Worm (Caenorhabditis elegans) whole organism, L3 larva: ENCODE results near the gene T24D5.2.
"Not testable (repeated sequence)": the region's sequence is repeated elsewhere in the genome, so short reads cannot be mapped to it uniquely, and the experiment has no call there.

Source experiments
- ZK546.5 ChIP-seq: sonication (generic microtip); optimal IDR thresholded peaks from 2 replicates; lab custom pipeline; 2017; ENCODE audit warnings: missing biosample characterization, missing genetic modification characterization
- aly-2 ChIP-seq: fragments of 150-350 bp; optimal IDR thresholded peaks from 2 replicates; lab custom pipeline; 2014; ENCODE audit warnings: missing biosample characterization, missing genetic modification characterization
- ceh-16 ChIP-seq: sonication (generic microtip); optimal IDR thresholded peaks from 2 replicates; lab custom pipeline; 2017; ENCODE audit warnings: missing biosample characterization, missing genetic modification characterization
- ceh-28 ChIP-seq: fragments of 150-350 bp; optimal IDR thresholded peaks from 2 replicates; lab custom pipeline; 2014; ENCODE audit warnings: missing biosample characterization, missing genetic modification reagents, missing genetic modification characterization
- ceh-82 ChIP-seq: fragments of 150-350 bp; optimal IDR thresholded peaks from 2 replicates; lab custom pipeline; 2014; ENCODE audit warnings: missing biosample characterization, missing genetic modification characterization
- ceh-9 ChIP-seq: sonication (generic microtip); optimal IDR thresholded peaks from 2 replicates; lab custom pipeline; 2018; ENCODE audit warnings: missing biosample characterization, missing genetic modification characterization
- egl-27 ChIP-seq: sonication (generic microtip); optimal IDR thresholded peaks from 4 replicates; lab custom pipeline; 2017; ENCODE audit warnings: missing biosample characterization, missing genetic modification reagents, missing genetic modification characterization
- elt-1 ChIP-seq: fragments of 150-350 bp; optimal IDR thresholded peaks from 2 replicates; lab custom pipeline; 2014; ENCODE audit warnings: missing biosample characterization, missing genetic modification characterization
- elt-3 ChIP-seq, 3 experiments: fragments of 150-350 bp in 1 of 3; sonication (generic microtip) in 2 of 3; optimal IDR thresholded peaks; 2 replicates in 2 of 3; 4 replicates in 1 of 3; lab custom pipeline; 2014 to 2017; ENCODE audit warnings: missing biosample characterization in 3 of 3, missing genetic modification characterization in 3 of 3
- fos-1 ChIP-seq: fragments of 150-350 bp; optimal IDR thresholded peaks from 2 replicates; lab custom pipeline; 2014; ENCODE audit warnings: missing biosample characterization, missing genetic modification characterization
- hmg-11 ChIP-seq: sonication (generic microtip); optimal IDR thresholded peaks from 2 replicates; lab custom pipeline; 2016; ENCODE audit warnings: missing genetic modification characterization, missing compliant biosample characterization
- jun-1 ChIP-seq: fragments of 150-350 bp; optimal IDR thresholded peaks from 2 replicates; lab custom pipeline; 2014; ENCODE audit warnings: missing biosample characterization, missing genetic modification reagents, missing genetic modification characterization
- lin-15B ChIP-seq: fragments of 150-350 bp; optimal IDR thresholded peaks from 2 replicates; lab custom pipeline; 2014; ENCODE audit warnings: missing biosample characterization, missing genetic modification characterization
- lin-39 ChIP-seq: fragments of 150-350 bp; optimal IDR thresholded peaks from 2 replicates; lab custom pipeline; 2018; ENCODE audit warnings: missing biosample characterization, missing genetic modification reagents, missing genetic modification characterization
- lsy-12 ChIP-seq: sonication (generic microtip); optimal IDR thresholded peaks from 2 replicates; lab custom pipeline; 2016; ENCODE audit warnings: mild to moderate bottlenecking, missing genetic modification characterization, missing compliant biosample characterization
- mdl-1 ChIP-seq: fragments of 150-350 bp; optimal IDR thresholded peaks from 2 replicates; lab custom pipeline; 2014; ENCODE audit warnings: missing biosample characterization, missing genetic modification characterization
- mml-1 ChIP-seq: fragments of 150-350 bp; sonication (generic microtip); optimal IDR thresholded peaks from 3 replicates; lab custom pipeline; 2014; ENCODE audit warnings: missing biosample characterization, missing genetic modification characterization
- nfya-1 ChIP-seq: sonication (generic microtip); optimal IDR thresholded peaks from 2 replicates; lab custom pipeline; 2017; ENCODE audit warnings: missing genetic modification characterization, mild to moderate bottlenecking, missing compliant biosample characterization, antibody characterized with exemption, moderate library complexity; ENCODE audit not compliant: insufficient read depth
- nhr-11 ChIP-seq: fragments of 150-350 bp; optimal IDR thresholded peaks from 2 replicates; lab custom pipeline; 2014; ENCODE audit warnings: missing biosample characterization, missing genetic modification characterization
- nhr-23 ChIP-seq: fragments of 150-350 bp; optimal IDR thresholded peaks from 2 replicates; lab custom pipeline; 2014; ENCODE audit warnings: missing biosample characterization, missing genetic modification reagents, missing genetic modification characterization
- nhr-25 ChIP-seq: sonication (generic microtip); optimal IDR thresholded peaks from 2 replicates; lab custom pipeline; 2017; ENCODE audit warnings: missing biosample characterization, missing genetic modification characterization
- nhr-43 ChIP-seq: sonication (generic microtip); optimal IDR thresholded peaks from 2 replicates; lab custom pipeline; 2016; ENCODE audit warnings: mild to moderate bottlenecking, missing genetic modification characterization, missing compliant biosample characterization; ENCODE audit not compliant: poor library complexity, severe bottlenecking
- nhr-67 ChIP-seq: fragments of 150-350 bp; optimal IDR thresholded peaks from 2 replicates; lab custom pipeline; 2014; ENCODE audit warnings: missing biosample characterization, missing genetic modification characterization
- nhr-77 ChIP-seq: fragments of 150-350 bp; optimal IDR thresholded peaks from 2 replicates; lab custom pipeline; 2014; ENCODE audit warnings: missing biosample characterization, missing genetic modification characterization
- pha-4 ChIP-seq: fragments of 150-350 bp; optimal IDR thresholded peaks from 2 replicates; lab custom pipeline; 2014; ENCODE audit warnings: missing biosample characterization, missing genetic modification reagents, missing genetic modification characterization
- pqm-1 ChIP-seq: fragments of 150-350 bp; optimal IDR thresholded peaks from 2 replicates; lab custom pipeline; 2017; ENCODE audit warnings: missing biosample characterization, missing genetic modification characterization, inconsistent platforms
- sea-2 ChIP-seq: fragments of 150-350 bp; sonication (generic microtip); optimal IDR thresholded peaks from 4 replicates; lab custom pipeline; 2014; ENCODE audit warnings: missing biosample characterization, missing genetic modification reagents, missing genetic modification characterization
- snpc-4 ChIP-seq: fragments of 150-350 bp; optimal IDR thresholded peaks from 2 replicates; lab custom pipeline; 2014; ENCODE audit warnings: missing biosample characterization, missing genetic modification characterization
- tbx-2 ChIP-seq: sonication (generic microtip); optimal IDR thresholded peaks from 2 replicates; lab custom pipeline; 2016; ENCODE audit warnings: mild to moderate bottlenecking, missing genetic modification characterization, missing compliant biosample characterization
- unc-62 ChIP-seq: fragments of 150-350 bp; sonication (generic microtip); optimal IDR thresholded peaks from 4 replicates; lab custom pipeline; 2014; ENCODE audit warnings: missing biosample characterization, missing genetic modification reagents, missing genetic modification characterization
- zag-1 ChIP-seq: fragments of 150-350 bp; optimal IDR thresholded peaks from 2 replicates; lab custom pipeline; 2014; ENCODE audit warnings: missing biosample characterization, missing genetic modification characterization
- ztf-4 ChIP-seq: fragments of 150-350 bp; optimal IDR thresholded peaks from 2 replicates; lab custom pipeline; 2014; ENCODE audit warnings: missing biosample characterization, missing genetic modification characterization

The T24D5.2 gene

DNA sequence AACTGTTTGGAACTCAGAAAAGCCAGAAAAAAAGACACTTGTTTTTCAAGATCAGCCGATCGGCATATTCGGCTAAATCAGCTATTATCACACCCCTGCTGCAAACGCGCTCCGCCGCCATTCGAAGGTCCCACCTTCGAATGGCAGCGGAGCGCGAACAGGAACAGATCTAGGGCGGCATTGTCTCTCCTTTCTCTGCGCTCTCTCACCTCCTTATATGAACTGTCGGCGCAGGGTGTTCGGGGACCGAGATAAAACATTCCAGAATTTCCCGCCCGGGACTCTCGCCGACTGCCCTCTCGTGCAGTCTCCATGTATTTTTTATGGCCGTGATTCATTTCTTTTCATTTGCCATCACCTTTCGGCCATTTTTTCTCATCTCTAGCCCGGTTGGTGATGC lies 32.2 kb upstream of the T24D5.2 start:
- TF ChIP-seq lin-39 (tag; lab: Kevin White, UChicago), result no peak
- TF ChIP-seq elt-3 (tag; optimal IDR thresholded peaks at IDR 0.05; lab: Kevin White, UChicago), result no peak
- no peak for TF ChIP-seq ceh-9 (tag; lab: Kevin White, UChicago)
- no peak for TF ChIP-seq pqm-1 (tag; lab: Kevin White, UChicago)
- TF ChIP-seq mdl-1 (tag; lab: Kevin White, UChicago), result no peak
- no peak for TF ChIP-seq nhr-11
- TF ChIP-seq nhr-25, result no peak
- TF ChIP-seq egl-27, result no peak
- no peak for TF ChIP-seq ztf-4 (tag; lab: Kevin White, UChicago)
- TF ChIP-seq lin-15B (tag; lab: Kevin White, UChicago), result no peak
- no peak for TF ChIP-seq nhr-77 (tag; lab: Kevin White, UChicago)
- TF ChIP-seq snpc-4 (tag; lab: Kevin White, UChicago), result no peak
- no peak for TF ChIP-seq zag-1
- TF ChIP-seq nhr-43 (tag; lab: Kevin White, UChicago), result no peak

ce11 chrX:12613451-12613850 lies 27.2 kb upstream of the T24D5.2 start, which contains the start of gene R09A8.1:
Gene R09A8.1, plus strand, starts transcription at chrX:12613751.
- not testable (repeated sequence) for TF ChIP-seq nhr-25; lsy-12; nhr-67 (tag; lab: Kevin White, UChicago)

- TF ChIP-seq ceh-16 (tag; lab: Kevin White, UChicago) (no peak), tbx-2 (tag; lab: Kevin White, UChicago) (no peak), elt-1 (no peak), pha-4 (no peak), lin-15B (tag; lab: Kevin White, UChicago) (no peak), hmg-11 (no peak), aly-2 (tag; lab: Kevin White, UChicago) (no peak), ceh-82 (no peak), jun-1 (tag; lab: Kevin White, UChicago) (no peak), mdl-1 (tag; lab: Kevin White, UChicago) (no peak), lin-39 (tag; lab: Kevin White, UChicago) (no peak), ZK546.5 (no peak), elt-3 (tag; optimal IDR thresholded peaks at IDR 0.05; lab: Kevin White, UChicago) (no peak), snpc-4 (tag; lab: Kevin White, UChicago) (no peak), fos-1 (tag; lab: Kevin White, UChicago) (no peak), nhr-25 (no peak), mml-1 (tag; lab: Kevin White, UChicago) (no peak)
These were observed 17.2 kb upstream of the T24D5.2 start, which contains the start of the genes T24D5.6 and R09A8.9 for ce11 chrX:12603322-12603984. Gene T24D5.6, plus strand, starts transcription at chrX:12603622. Gene R09A8.9, plus strand, starts transcription at chrX:12603934.

DNA sequence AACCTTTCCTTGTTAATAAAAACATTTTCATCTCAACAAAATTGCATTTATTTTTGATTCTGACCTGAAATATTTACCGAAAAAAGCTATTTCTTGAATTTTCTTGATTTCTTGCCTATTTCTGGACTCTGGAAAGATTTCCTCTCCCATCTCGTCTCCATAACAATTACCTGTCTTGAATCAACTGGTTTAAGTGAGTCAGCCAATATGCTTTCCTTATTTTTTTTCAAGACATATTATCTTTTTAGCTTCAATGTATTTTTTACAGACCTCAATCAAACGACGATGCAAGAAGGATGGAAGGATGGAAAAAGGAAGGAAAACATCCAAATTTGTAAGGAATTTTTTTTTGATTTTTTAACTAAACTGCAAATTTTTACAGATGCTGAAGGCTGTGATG lies 16.4 kb upstream of the T24D5.2 start:
- TF ChIP-seq nhr-67 (tag; lab: Kevin White, UChicago), result no peak
- no peak for TF ChIP-seq ztf-4 (tag; lab: Kevin White, UChicago)
- TF ChIP-seq lin-15B (tag; lab: Kevin White, UChicago), result no peak
- no peak for TF ChIP-seq elt-3 (tag; optimal IDR thresholded peaks at IDR 0.05; lab: Kevin White, UChicago)
- TF ChIP-seq nhr-43 (tag; lab: Kevin White, UChicago), result no peak
- TF ChIP-seq aly-2 (tag; lab: Kevin White, UChicago), result no peak
- TF ChIP-seq ceh-28 (tag; lab: Kevin White, UChicago), result no peak
- TF ChIP-seq nhr-23 (tag; lab: Kevin White, UChicago), result no peak
- TF ChIP-seq, all 47 proteins: peak for 0

DNA sequence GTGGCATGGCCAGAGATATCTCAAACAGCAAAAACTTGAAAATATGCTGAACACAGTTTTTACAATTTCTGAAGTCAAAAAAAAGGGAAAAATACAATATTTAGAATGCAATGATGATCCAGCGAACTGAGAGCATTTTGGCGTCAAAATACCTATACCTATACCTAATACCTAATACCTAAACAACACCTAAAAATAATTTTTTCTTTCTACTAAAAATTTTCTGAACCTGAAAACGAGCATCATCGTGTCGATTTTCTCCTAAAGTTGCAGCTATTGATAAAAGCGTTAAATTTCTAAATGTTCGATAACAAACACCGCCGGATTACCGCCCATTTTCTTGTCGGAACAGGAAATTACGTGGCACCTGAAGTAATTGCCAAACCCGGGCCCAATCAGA lies 10.6 kb upstream of the T24D5.2 start, which contains the start of gene T24D5.4:
Gene T24D5.4 (plus strand): TSS at position 301 of the 400 bp plus-strand sequence.
- TF ChIP-seq mml-1 (tag; lab: Kevin White, UChicago), result no peak
- no peak for TF ChIP-seq fos-1 (tag; lab: Kevin White, UChicago)
- TF ChIP-seq nfya-1 (tag; lab: Kevin White, UChicago), result no peak
- TF ChIP-seq jun-1 (tag; lab: Kevin White, UChicago), result no peak
- no peak for TF ChIP-seq unc-62 (GFP tag; lab: Kevin White, UChicago)
- no peak for TF ChIP-seq nhr-25
- TF ChIP-seq sea-2 (GFP tag; lab: Kevin White, UChicago), result no peak
- TF ChIP-seq ceh-9 (tag; lab: Kevin White, UChicago), result no peak
- TF ChIP-seq tbx-2 (tag; lab: Kevin White, UChicago), result no peak
